Worm (Caenorhabditis elegans) whole organism, L4 larva: Measurements from ENCODE around the gene clec-39.

ENCODE experiments used
- T20F7.1 ChIP-seq: fragments of 200-800 bp; sonication (Bioruptor generic); optimal IDR thresholded peaks from 2 replicates; lab custom pipeline; 2018; ENCODE audit warnings: mild to moderate bottlenecking, missing genetic modification characterization, missing compliant biosample characterization
- ama-1 ChIP-seq: fragments of 150-350 bp; optimal IDR thresholded peaks from 2 replicates; lab custom pipeline; 2014; ENCODE audit warnings: inconsistent platforms, mixed read lengths
- jun-1 ChIP-seq: fragments of 150-350 bp; optimal IDR thresholded peaks from 2 replicates; lab custom pipeline; 2014; ENCODE audit warnings: missing biosample characterization, missing genetic modification reagents, missing genetic modification characterization
- nhr-237 ChIP-seq: sonication (generic microtip); optimal IDR thresholded peaks from 2 replicates; lab custom pipeline; 2017; ENCODE audit warnings: missing biosample characterization, missing genetic modification characterization
- nhr-77 ChIP-seq: fragments of 150-350 bp; optimal IDR thresholded peaks from 2 replicates; lab custom pipeline; 2014; ENCODE audit warnings: missing biosample characterization, missing genetic modification characterization
- snpc-4 ChIP-seq: fragments of 150-350 bp; optimal IDR thresholded peaks from 2 replicates; lab custom pipeline; 2014; ENCODE audit warnings: missing biosample characterization, missing genetic modification characterization
- spr-3 ChIP-seq: fragments of 200-800 bp; sonication (Bioruptor generic); optimal IDR thresholded peaks from 2 replicates; lab custom pipeline; 2018; ENCODE audit warnings: mild to moderate bottlenecking, missing genetic modification characterization, missing compliant biosample characterization

DNA sequence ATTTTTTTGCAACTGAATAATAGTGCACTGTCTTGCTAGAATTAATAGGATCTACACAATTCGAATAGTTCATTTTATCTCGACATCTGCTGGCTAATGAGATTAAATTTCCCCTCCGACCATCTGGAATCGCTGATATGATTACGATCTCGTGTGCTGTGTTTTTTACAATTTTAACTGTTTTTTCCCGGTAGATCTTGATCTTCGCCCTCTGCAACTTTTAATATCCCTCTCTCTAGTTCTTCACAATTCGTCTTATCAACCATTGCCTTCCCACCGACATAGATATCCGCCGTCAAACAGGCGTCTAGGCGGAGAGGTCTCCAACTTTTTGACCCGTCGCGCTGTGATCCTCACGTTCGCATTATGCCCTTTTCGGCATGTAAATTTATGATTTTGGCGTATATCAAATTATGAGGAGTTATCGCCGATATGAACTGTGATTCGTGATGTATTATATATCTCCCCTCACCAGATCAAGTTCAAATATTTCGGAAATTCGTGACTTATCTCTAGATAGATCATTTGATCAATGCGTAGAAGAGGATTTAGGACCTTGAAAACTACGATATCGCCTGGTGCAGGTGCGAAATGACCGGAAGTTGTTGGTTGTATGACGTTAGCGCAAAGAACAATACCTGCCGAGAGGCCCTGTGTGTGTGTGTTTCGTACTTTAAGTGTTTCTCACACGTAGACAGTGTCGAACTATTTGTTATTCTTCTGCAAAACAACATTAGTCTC, 39.6 kb downstream of the clec-39 start:
- TF ChIP-seq snpc-4 (tag; lab: Kevin White, UChicago) = no peak
- no peak for TF ChIP-seq nhr-77 (tag; lab: Kevin White, UChicago)
- no peak for TF ChIP-seq nhr-237
- TF ChIP-seq T20F7.1 (GFP tag; lab: Kevin White, UChicago) = no peak
- TF ChIP-seq spr-3 = no peak
- TF ChIP-seq jun-1 = no peak
- no peak for TF ChIP-seq ama-1 (lab: Kevin White, UChicago)
